Worm (Caenorhabditis elegans): Measurements from ENCODE around the gene emc-1.
"Not testable (repeated sequence)": the region's sequence is repeated elsewhere in the genome, so short reads cannot be mapped to it uniquely, and the experiment has no call there.

Gene emc-1

DNA sequence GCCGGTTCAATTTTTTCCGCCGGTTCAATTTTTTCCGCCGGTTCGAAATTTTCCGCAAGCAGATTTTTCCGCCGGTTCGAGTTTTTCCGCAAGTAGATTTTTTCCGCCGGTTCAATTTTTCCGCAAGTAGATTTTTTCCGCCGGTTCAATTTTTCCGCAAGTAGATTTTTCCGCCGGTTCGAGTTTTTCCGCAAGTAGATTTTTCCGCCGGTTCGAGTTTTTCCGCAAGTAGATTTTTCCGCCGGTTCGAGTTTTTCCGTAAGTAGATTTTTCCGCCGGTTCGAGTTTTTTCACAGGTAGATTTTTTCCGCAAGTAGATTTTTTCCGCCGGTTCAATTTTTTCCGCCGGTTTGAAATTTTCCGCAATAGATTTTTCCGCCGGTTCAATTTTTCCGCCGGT, 45.8 kb downstream of the emc-1 start:
- TF ChIP-seq tab-1 (GFP tag; IDR thresholded peaks at IDR 0.05) = 0 out of 2 replicates have a peak, but pooled peaks have one; percentile 44

DNA sequence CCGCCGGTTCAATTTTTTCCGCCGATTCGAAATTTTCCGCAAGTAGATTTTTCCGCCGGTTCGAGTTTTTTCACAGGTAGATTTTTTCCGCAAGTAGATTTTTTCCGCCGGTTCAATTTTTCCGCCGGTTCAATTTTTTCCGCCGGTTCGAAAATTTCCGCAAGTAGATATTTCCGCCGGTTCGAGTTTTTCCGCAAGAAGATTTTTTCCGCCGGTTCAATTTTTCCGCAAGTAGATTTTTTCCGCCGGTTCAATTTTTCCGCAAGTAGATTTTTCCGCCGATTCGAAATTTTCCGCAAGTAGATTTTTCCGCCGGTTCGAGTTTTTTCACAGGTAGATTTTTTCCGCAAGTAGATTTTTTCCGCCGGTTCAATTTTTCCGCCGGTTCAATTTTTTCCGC, 46.4 kb downstream of the emc-1 start:
- peak; percentile 64; the same call in 1 of the 2 replicates for TF ChIP-seq klf-2 (GFP tag; conservative IDR thresholded peaks at IDR 0.05)

DNA sequence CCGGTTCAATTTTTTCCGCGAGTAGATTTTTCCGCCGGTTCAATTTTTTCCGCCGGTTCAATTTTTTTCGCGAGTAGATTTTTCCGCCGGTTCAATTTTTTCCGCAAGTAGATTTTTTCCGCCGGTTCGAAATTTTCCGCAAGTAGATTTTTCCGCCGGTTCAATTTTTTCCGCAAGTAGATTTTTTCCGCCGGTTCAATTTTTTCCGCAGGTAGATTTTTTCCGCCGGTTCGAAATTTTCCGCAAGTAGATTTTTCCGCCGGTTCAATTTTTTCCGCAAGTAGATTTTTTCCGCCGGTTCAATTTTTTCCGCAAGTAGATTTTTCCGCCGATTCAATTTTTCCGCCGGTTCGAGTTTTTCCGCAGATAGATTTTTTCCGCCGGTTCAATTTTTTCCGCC, 46.9 kb downstream of the emc-1 start:
- TF ChIP-seq ztf-23 (GFP tag; IDR thresholded peaks at IDR 0.05) = 0 out of 2 replicates have a peak, but pooled peaks have one; percentile 37

DNA sequence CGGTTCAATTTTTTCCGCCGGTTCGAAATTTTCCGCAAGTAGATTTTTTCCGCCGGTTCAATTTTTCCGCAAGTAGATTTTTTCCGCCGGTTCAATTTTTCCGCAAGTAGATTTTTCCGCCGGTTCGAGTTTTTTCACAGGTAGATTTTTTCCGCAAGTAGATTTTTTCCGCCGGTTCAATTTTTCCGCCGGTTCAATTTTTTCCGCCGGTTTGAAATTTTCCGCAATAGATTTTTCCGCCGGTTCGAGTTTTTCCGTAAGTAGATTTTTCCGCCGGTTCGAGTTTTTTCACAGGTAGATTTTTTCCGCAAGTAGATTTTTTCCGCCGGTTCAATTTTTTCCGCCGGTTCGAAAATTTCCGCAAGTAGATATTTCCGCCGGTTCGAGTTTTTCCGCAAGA, 48.2 kb downstream of the emc-1 start:
- 0 out of 2 replicates have a peak, but pooled peaks have one; percentile 52 for TF ChIP-seq flt-1 (GFP tag; IDR thresholded peaks at IDR 0.05)
- peak; percentile 68 for TF ChIP-seq ref-1 (GFP tag; conservative IDR thresholded peaks at IDR 0.05)
- peak; percentile 75; the same call in 1 of the 2 replicates for TF ChIP-seq ztf-23 (GFP tag; IDR thresholded peaks at IDR 0.05)
- 0 out of 2 replicates have a peak, but pooled peaks have one; percentile 16 for TF ChIP-seq tab-1 (GFP tag; IDR thresholded peaks at IDR 0.05)
- TF ChIP-seq ztf-29 (GFP tag; IDR thresholded peaks at IDR 0.05) = 0 out of 2 replicates have a peak, but pooled peaks have one; percentile 18
- TF ChIP-seq klf-2 (GFP tag; conservative IDR thresholded peaks at IDR 0.05) = peak; percentile 55; the same call in 1 of the 2 replicates

DNA sequence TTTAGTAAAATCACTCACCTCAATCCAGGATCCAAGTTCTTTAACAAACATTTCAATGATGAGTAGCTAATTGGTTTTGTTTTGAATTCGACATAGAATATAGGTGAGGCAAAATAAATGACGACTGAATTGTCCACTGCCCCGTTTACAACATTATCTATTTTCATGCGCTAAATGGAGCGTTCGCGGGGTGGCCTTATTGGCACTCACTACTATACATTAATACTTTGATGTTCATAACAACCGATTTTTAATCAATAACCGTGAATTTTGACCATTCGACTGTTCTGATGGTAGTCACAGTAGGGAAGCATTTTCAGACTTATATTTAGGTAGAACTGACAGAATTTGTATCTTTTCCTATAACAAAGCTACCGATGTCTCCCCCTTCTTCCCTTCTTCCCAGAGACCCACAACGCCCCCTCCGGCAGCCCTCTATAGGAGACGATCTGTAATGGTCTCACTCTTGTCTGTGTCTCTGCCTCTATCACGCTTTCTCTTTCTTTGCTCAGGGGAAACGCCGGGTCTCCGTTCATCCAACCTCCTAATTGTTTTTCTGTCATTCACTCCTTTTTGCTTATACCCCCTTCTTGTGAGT, 53.3 kb downstream of the emc-1 start, which contains the start of gene Y51H7C.12:
TSS of gene Y51H7C.12 (minus strand) at position 51 of the 598 bp plus-strand sequence.
- TF ChIP-seq klf-2 (GFP tag; conservative IDR thresholded peaks at IDR 0.05); ztf-29 (GFP tag; IDR thresholded peaks at IDR 0.05); tab-1 (GFP tag; IDR thresholded peaks at IDR 0.05): not testable (repeated sequence)

DNA sequence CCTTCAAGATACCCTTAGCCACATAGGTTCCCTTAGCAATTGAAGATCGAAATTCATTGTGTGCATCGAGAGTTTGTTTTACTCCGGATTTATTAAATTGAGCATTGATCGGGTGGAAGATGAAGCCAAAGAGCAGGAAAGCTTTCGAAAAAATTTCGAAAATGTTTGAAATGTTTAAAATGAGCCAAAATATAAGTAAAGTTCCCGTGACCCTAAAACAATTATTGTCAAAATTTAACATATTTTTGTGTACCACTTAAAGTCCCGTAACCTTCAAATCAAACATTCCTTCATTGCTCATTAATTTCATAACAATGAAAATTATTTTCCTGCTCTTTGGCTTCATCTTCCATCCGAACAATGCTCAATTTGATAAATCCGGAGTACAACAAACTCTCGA, 55.2 kb downstream of the emc-1 start, which contains the start of gene scl-17:
TSS of gene scl-17 (plus strand) at position 301 of the 400 bp plus-strand sequence.
- TF ChIP-seq med-1 (GFP tag; optimal IDR thresholded peaks at IDR 0.05; ENCODE audit: insufficient read depth) = no peak
- no peak for TF ChIP-seq tab-1 (GFP tag; IDR thresholded peaks at IDR 0.05)
- TF ChIP-seq klf-2 (GFP tag; conservative IDR thresholded peaks at IDR 0.05) = no peak
- no peak for TF ChIP-seq ztf-23 (GFP tag; IDR thresholded peaks at IDR 0.05)
- no peak for TF ChIP-seq ref-1 (GFP tag; conservative IDR thresholded peaks at IDR 0.05)
- TF ChIP-seq cog-1 (tag; optimal IDR thresholded peaks at IDR 0.05) = no peak
- TF ChIP-seq T22C8.4 (GFP tag; IDR thresholded peaks at IDR 0.05) = no peak
- no peak for TF ChIP-seq flt-1 (GFP tag; IDR thresholded peaks at IDR 0.05)

DNA sequence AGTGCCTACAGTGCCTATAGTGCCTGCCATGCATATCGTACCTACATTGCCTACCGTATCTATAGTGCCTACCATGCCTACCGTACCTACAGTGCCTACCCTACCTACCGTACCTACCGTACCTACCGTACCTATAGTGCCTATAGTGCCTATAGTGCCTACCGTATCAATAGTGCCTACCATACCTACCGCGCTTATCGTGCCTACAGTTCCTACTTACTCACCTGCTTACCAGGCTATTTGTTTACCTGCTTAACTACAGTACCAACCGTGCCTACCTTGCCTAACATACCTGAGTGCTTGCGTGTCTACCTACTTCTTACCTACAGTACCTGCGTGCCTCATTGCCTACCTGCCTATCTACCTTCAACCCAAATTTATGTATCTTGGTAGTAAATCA, 58.7 kb downstream of the emc-1 start:
- no peak for TF ChIP-seq T22C8.4 (GFP tag; IDR thresholded peaks at IDR 0.05)
- no peak for TF ChIP-seq cog-1 (tag; optimal IDR thresholded peaks at IDR 0.05)

Data from whole organism, midembryonic.